Worm (Caenorhabditis elegans): Measurements from ENCODE around the gene H05C05.4.

- TF ChIP-seq snpc-4 (tag; optimal IDR thresholded peaks at IDR 0.05) (no peak), lin-13 (GFP tag; optimal IDR thresholded peaks at IDR 0.05) (no peak), R02D3.7 (tag; optimal IDR thresholded peaks at IDR 0.05) (no peak), unc-62 (GFP tag; optimal IDR thresholded peaks at IDR 0.05) (no peak), nhr-11 (tag; optimal IDR thresholded peaks at IDR 0.05) (no peak)
Observed at ce11 chrIII:2924658-2925057, 21.3 kb downstream of the H05C05.4 start, which contains the start of gene R10F2.5.

All from whole organism, L2 larva.